Worm (Caenorhabditis elegans) whole organism, L1 larva: ENCODE data around the gene C23G10.11.

ENCODE experiments used
- ama-1 ChIP-seq: fragments of 150-350 bp; optimal IDR thresholded peaks from 2 replicates; lab custom pipeline; 2014
- ceh-82 ChIP-seq, 3 experiments: fragments of 150-350 bp in 1 of 3; sonication (generic microtip) in 2 of 3; optimal IDR thresholded peaks; 2 replicates each; lab custom pipeline; 2014 to 2017; ENCODE audit warnings: missing biosample characterization in 3 of 3, missing genetic modification characterization in 3 of 3
- rnt-1 ChIP-seq: sonication (generic microtip); optimal IDR thresholded peaks from 2 replicates; lab custom pipeline; 2016; ENCODE audit warnings: mild to moderate bottlenecking, missing genetic modification characterization, moderate library complexity, missing compliant biosample characterization
- unc-130 ChIP-seq: fragments of 150-350 bp; optimal IDR thresholded peaks from 2 replicates; lab custom pipeline; 2017; ENCODE audit warnings: missing biosample characterization, missing genetic modification characterization, inconsistent platforms
- unc-62 ChIP-seq: fragments of 150-350 bp; optimal IDR thresholded peaks from 2 replicates; lab custom pipeline; 2014; ENCODE audit warnings: missing biosample characterization, missing genetic modification reagents, missing genetic modification characterization
- ztf-11 ChIP-seq, 2 experiments: sonication (generic microtip); optimal IDR thresholded peaks; 2 replicates each; lab custom pipeline; 2016 to 2017; ENCODE audit warnings: missing genetic modification characterization in 2 of 2, missing biosample characterization in 1 of 2, missing compliant biosample characterization in 1 of 2

- TF ChIP-seq unc-130 (tag; lab: Kevin White, UChicago) = no peak
- no peak for TF ChIP-seq ceh-82 (tag; optimal IDR thresholded peaks at IDR 0.05; lab: Kevin White, UChicago)
- no peak for TF ChIP-seq rnt-1 (tag; lab: Kevin White, UChicago)
- no peak for TF ChIP-seq ama-1
- TF ChIP-seq ztf-11 (tag; optimal IDR thresholded peaks at IDR 0.05; lab: Kevin White, UChicago) = no peak
- no peak for TF ChIP-seq unc-62
Measured at ce11 chrIII:6194480-6194879, 20.9 kb downstream of the C23G10.11 start, which contains the start of gene ugt-66.
